Fruit fly (Drosophila melanogaster): ENCODE results near the gene bond.

Gene bond

dm6 chr3R:22527192-22527591 lies 23.3 kb upstream of the bond start (continued):
- TF ChIP-seq D (optimal IDR thresholded peaks at IDR 0.05) (no peak), D (GFP tag; optimal IDR thresholded peaks at IDR 0.05) (no peak), slbo (GFP tag; IDR thresholded peaks at IDR 0.05) (peak; percentile 31; the same call in 1 of the 2 replicates), CG4424 (GFP tag; optimal IDR thresholded peaks at IDR 0.05) (no peak), wek (GFP tag; optimal IDR thresholded peaks at IDR 0.05) (no peak), zen2 (GFP tag; IDR thresholded peaks at IDR 0.05; ENCODE audit: partially characterized antibody) (peak; percentile 27; the same call in 2 of the 3 replicates), Deaf1 (tag; optimal IDR thresholded peaks at IDR 0.05) (peak; percentile 58), sens (GFP tag) (peak; percentile 41), corto (GFP tag; optimal IDR thresholded peaks at IDR 0.05) (peak; percentile 12), CG13624 (GFP tag; optimal IDR thresholded peaks at IDR 0.05) (no peak), jigr1 (GFP tag; IDR thresholded peaks at IDR 0.05) (no peak), exex (tag; optimal IDR thresholded peaks at IDR 0.05) (peak; percentile 79), CG13894 (tag; optimal IDR thresholded peaks at IDR 0.05) (peak; percentile 12), YL-1 (GFP tag; optimal IDR thresholded peaks at IDR 0.05) (no peak), chinmo (GFP tag; IDR thresholded peaks at IDR 0.05; ENCODE audit: partially characterized antibody) (0 out of 4 replicates have a peak, but pooled peaks have one; percentile 33), CG14667 (GFP tag; IDR thresholded peaks at IDR 0.05) (no peak), cwo (GFP tag; optimal IDR thresholded peaks at IDR 0.05) (peak; percentile 51), lmd (GFP tag; IDR thresholded peaks at IDR 0.05) (no peak), CG10543 (GFP tag; optimal IDR thresholded peaks at IDR 0.05) (peak; percentile 85), CG11247 (GFP tag; IDR thresholded peaks at IDR 0.05) (peak; percentile 34; the same call in 1 of the 2 replicates), Ets65A (GFP tag) (peak; percentile 36), CG18476 (GFP tag; optimal IDR thresholded peaks at IDR 0.05) (peak; percentile 83), CG13123 (GFP tag; optimal IDR thresholded peaks at IDR 0.05) (no peak), CG4707 (GFP tag; optimal IDR thresholded peaks at IDR 0.05) (no peak), CG9817 (tag; optimal IDR thresholded peaks at IDR 0.05) (no peak), lab (GFP tag; optimal IDR thresholded peaks at IDR 0.05) (peak; percentile 1), fru (optimal IDR thresholded peaks at IDR 0.05) (no peak), GATAe (GFP tag; conservative IDR thresholded peaks at IDR 0.05) (peak; percentile 28; the same call in 1 of the 2 replicates), CG9215 (GFP tag; IDR thresholded peaks at IDR 0.05) (no peak), bsh (GFP tag; optimal IDR thresholded peaks at IDR 0.05) (no peak), hkb (optimal IDR thresholded peaks at IDR 0.05) (peak; percentile 13), hkb (GFP tag; IDR thresholded peaks at IDR 0.05) (no peak), vnd (GFP tag; IDR thresholded peaks at IDR 0.05; ENCODE audit: partially characterized antibody) (no peak), sr (GFP tag; IDR thresholded peaks at IDR 0.05) (no peak), HLH4C (GFP tag; IDR thresholded peaks at IDR 0.05; ENCODE audit: partially characterized antibody) (0 out of 3 replicates have a peak, but pooled peaks have one; percentile 17), NFAT (GFP tag; IDR thresholded peaks at IDR 0.05) (0 out of 2 replicates have a peak, but pooled peaks have one; percentile 7), gro (GFP tag; optimal IDR thresholded peaks at IDR 0.05) (peak; percentile 83), Med (GFP tag) (peak; percentile 73), CG17829 (tag; optimal IDR thresholded peaks at IDR 0.05) (no peak), ci (GFP tag; IDR thresholded peaks at IDR 0.05) (0 out of 3 replicates have a peak, but pooled peaks have one; percentile 5), grn (GFP tag; optimal IDR thresholded peaks at IDR 0.05) (no peak), B-H2 (GFP tag; optimal IDR thresholded peaks at IDR 0.05) (peak; percentile 42), rib (GFP tag; IDR thresholded peaks at IDR 0.05) (peak; percentile 62; the same call in 1 of the 2 replicates), Atf3 (GFP tag; optimal IDR thresholded peaks at IDR 0.05) (no peak), sd (tag; optimal IDR thresholded peaks at IDR 0.05) (peak; percentile 81), CG10274 (GFP tag; optimal IDR thresholded peaks at IDR 0.05) (no peak), CG7963 (GFP tag; IDR thresholded peaks at IDR 0.05; ENCODE audit: partially characterized antibody) (no peak), Adf1 (GFP tag; IDR thresholded peaks at IDR 0.05) (peak; percentile 11; the same call in 1 of the 2 replicates), ATbp (GFP tag; optimal IDR thresholded peaks at IDR 0.05) (no peak), CG9932 (GFP tag; IDR thresholded peaks at IDR 0.05) (peak; percentile 18; the same call in 1 of the 2 replicates), CG18764 (GFP tag; optimal IDR thresholded peaks at IDR 0.05) (no peak)

Data from whole organism, embryonic.